Fruit fly (Drosophila melanogaster) whole organism, adult: Measurements from ENCODE around the gene CG46459.

Source experiments
- CG11617 ChIP-seq: fragments of 200-800 bp; sonication (Bioruptor generic); optimal IDR thresholded peaks from 2 replicates; lab custom pipeline; 2017; ENCODE audit warnings: mild to moderate bottlenecking, missing biosample characterization, missing genetic modification reagents, missing genetic modification characterization
- CG1620 ChIP-seq: fragments of 200-800 bp; sonication (Bioruptor generic); optimal IDR thresholded peaks from 2 replicates; lab custom pipeline; 2016; ENCODE audit warnings: missing biosample characterization, missing genetic modification characterization

- TF ChIP-seq CG11617 (GFP tag; lab: Kevin White, UChicago) = no peak
- TF ChIP-seq CG1620 (GFP tag; lab: Kevin White, UChicago) = no peak
These were observed 45.7 kb upstream of the CG46459 start for dm6 chr3R:10650641-10651318.
